Fruit fly (Drosophila melanogaster) S2 (cell line): ENCODE measurements around the gene Josd.

Experiments used
- CG8478 ChIP-seq: fragments of >200 bp; optimal IDR thresholded peaks from 2 replicates; lab custom pipeline; 2018
- CTCF ChIP-seq, 2 experiments: fragments of >200 bp; optimal IDR thresholded peaks; 2 replicates each; lab custom pipeline; 2018

- TF ChIP-seq CG8478 (lab: Kevin White, UChicago) (no peak), CTCF (optimal IDR thresholded peaks at IDR 0.05; lab: Kevin White, UChicago) (no peak)
Observed at dm6 chrX:6224225-6225190, 36.5 kb upstream of the Josd start, which contains the start of gene sqh.
